Fruit fly (Drosophila melanogaster): Measurements from ENCODE around the gene CG43155.

DNA sequence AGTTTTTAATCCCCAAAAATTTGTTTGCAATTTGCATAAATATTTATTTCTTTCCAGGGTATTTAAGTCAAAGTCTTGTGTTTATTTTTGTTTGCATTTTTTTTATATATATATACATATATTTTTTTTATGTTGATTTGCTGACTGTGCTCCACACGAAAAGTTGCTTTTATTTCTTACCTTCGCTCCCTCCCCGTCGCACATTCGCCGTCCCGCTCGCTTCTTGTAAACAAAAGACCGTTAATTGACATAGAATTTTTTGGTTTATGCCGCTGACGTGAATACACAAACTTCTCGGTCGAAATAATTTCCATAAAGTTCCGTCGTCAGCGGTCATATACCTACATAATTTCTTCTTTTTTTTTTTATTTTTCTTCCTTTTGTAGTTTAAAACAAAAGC, 53.3 kb downstream of the CG43155 start:
- no peak for TF ChIP-seq TFAM (GFP tag; optimal IDR thresholded peaks at IDR 0.05)
- no peak for TF ChIP-seq usp (GFP tag; optimal IDR thresholded peaks at IDR 0.05)
- no peak for TF ChIP-seq CG10274 (GFP tag; optimal IDR thresholded peaks at IDR 0.05)
